Fruit fly (Drosophila melanogaster): ENCODE measurements around the gene mub.

dm6 chr3L:21963293-21963692 is 118.7 kb downstream of the mub start:
- TF ChIP-seq fru (GFP tag; optimal IDR thresholded peaks at IDR 0.05) (no peak), pan (optimal IDR thresholded peaks at IDR 0.05) (no peak), psq (GFP tag; optimal IDR thresholded peaks at IDR 0.05) (no peak), Sp1 (GFP tag; optimal IDR thresholded peaks at IDR 0.05) (no peak), usp (GFP tag; optimal IDR thresholded peaks at IDR 0.05) (no peak), Mio (GFP tag; optimal IDR thresholded peaks at IDR 0.05) (no peak), Jra (GFP tag; optimal IDR thresholded peaks at IDR 0.05) (no peak), Hnf4 (GFP tag; optimal IDR thresholded peaks at IDR 0.05) (no peak), CG9705 (GFP tag; optimal IDR thresholded peaks at IDR 0.05) (no peak), HLH106 (tag; optimal IDR thresholded peaks at IDR 0.05) (no peak), rgr (GFP tag; optimal IDR thresholded peaks at IDR 0.05) (no peak), Abd-B (GFP tag; optimal IDR thresholded peaks at IDR 0.05) (no peak), Hr78 (GFP tag; optimal IDR thresholded peaks at IDR 0.05) (no peak)

All from whole organism, wandering third instar larva.